Fruit fly (Drosophila melanogaster) whole organism, pupa: ENCODE results near the gene phu.

Experiments
- CG10348 ChIP-seq: fragments of 200-800 bp; sonication (Bioruptor generic); IDR thresholded peaks from 2 replicates; pipeline ENCODE4 v1.3.6; 2022; ENCODE audit warnings: missing biosample characterization, missing genetic modification characterization
- CG12605 ChIP-seq: fragments of 200-800 bp; sonication (Bioruptor generic); IDR thresholded peaks from 2 replicates; pipeline ENCODE4 v1.3.6; 2022; ENCODE audit warnings: missing biosample characterization, missing genetic modification characterization
- CG13204 ChIP-seq: fragments of 200-800 bp; sonication (Bioruptor generic); optimal IDR thresholded peaks from 2 replicates; lab custom pipeline; 2018; ENCODE audit warnings: missing biosample characterization, mild to moderate bottlenecking, missing genetic modification characterization, moderate library complexity
- CG14655 ChIP-seq: fragments of 200-800 bp; sonication (Bioruptor generic); optimal IDR thresholded peaks from 3 replicates; lab custom pipeline; 2017; ENCODE audit warnings: mild to moderate bottlenecking, missing biosample characterization, missing genetic modification reagents, missing genetic modification characterization
- CG15710 ChIP-seq: fragments of 200-800 bp; sonication (Bioruptor generic); optimal IDR thresholded peaks from 2 replicates; lab custom pipeline; 2018; ENCODE audit warnings: missing biosample characterization, mild to moderate bottlenecking, missing genetic modification characterization, moderate library complexity
- CG17806 ChIP-seq: fragments of 200-800 bp; sonication (Bioruptor generic); optimal IDR thresholded peaks from 2 replicates; lab custom pipeline; 2018; ENCODE audit warnings: missing biosample characterization, mild to moderate bottlenecking, missing genetic modification characterization, moderate library complexity
- CG32121 ChIP-seq: fragments of 200-800 bp; sonication (Bioruptor generic); IDR thresholded peaks from 2 replicates; pipeline ENCODE4 v1.3.6; 2022; ENCODE audit warnings: missing biosample characterization, missing genetic modification characterization
- CG34367 ChIP-seq: fragments of 200-800 bp; sonication (Bioruptor generic); optimal IDR thresholded peaks from 2 replicates; lab custom pipeline; 2018; ENCODE audit warnings: missing biosample characterization, mild to moderate bottlenecking, missing genetic modification characterization
- CG4496 ChIP-seq: fragments of 200-800 bp; sonication (Bioruptor generic); IDR thresholded peaks from 3 replicates; pipeline ENCODE4 v1.3.6; 2022; ENCODE audit warnings: missing biosample characterization, missing genetic modification characterization
- CG8159 ChIP-seq: fragments of 200-800 bp; sonication (Bioruptor generic); optimal IDR thresholded peaks from 3 replicates; lab custom pipeline; 2018; ENCODE audit warnings: missing biosample characterization, mild to moderate bottlenecking, missing genetic modification characterization, moderate library complexity
- CG8301 ChIP-seq: fragments of 200-800 bp; sonication (Bioruptor generic); optimal IDR thresholded peaks from 2 replicates; lab custom pipeline; 2018; ENCODE audit warnings: missing biosample characterization, mild to moderate bottlenecking, missing genetic modification characterization
- CG9948 ChIP-seq: fragments of 200-800 bp; sonication (Bioruptor generic); optimal IDR thresholded peaks from 2 replicates; lab custom pipeline; 2018; ENCODE audit warnings: missing biosample characterization, mild to moderate bottlenecking, missing genetic modification characterization, moderate library complexity
- D1 ChIP-seq: fragments of 200-800 bp; sonication (Bioruptor generic); optimal IDR thresholded peaks from 2 replicates; lab custom pipeline; 2018; ENCODE audit warnings: missing biosample characterization, mild to moderate bottlenecking, missing genetic modification characterization, moderate library complexity
- EcR ChIP-seq: fragments of 200-800 bp; sonication (Bioruptor generic); optimal IDR thresholded peaks from 3 replicates; lab custom pipeline; 2019; ENCODE audit warnings: missing biosample characterization, missing genetic modification characterization, mild to moderate bottlenecking, moderate library complexity, missing genetic modification reagents
- Ets98B ChIP-seq: fragments of 200-800 bp; sonication (Bioruptor generic); IDR thresholded peaks from 2 replicates; pipeline ENCODE4 v1.3.6; 2022; ENCODE audit warnings: missing biosample characterization, missing genetic modification characterization
- Pif1A ChIP-seq: fragments of 200-800 bp; sonication (Bioruptor generic); optimal IDR thresholded peaks from 3 replicates; lab custom pipeline; 2016; ENCODE audit warnings: missing biosample characterization, missing genetic modification characterization
- Pif1B ChIP-seq: fragments of 200-800 bp; sonication (Bioruptor generic); optimal IDR thresholded peaks from 3 replicates; lab custom pipeline; 2016; ENCODE audit warnings: missing biosample characterization, missing genetic modification characterization
- Snoo ChIP-seq: fragments of 200-800 bp; sonication (Bioruptor generic); optimal IDR thresholded peaks from 3 replicates; lab custom pipeline; 2017; ENCODE audit warnings: missing biosample characterization, mild to moderate bottlenecking, missing genetic modification characterization, inconsistent platforms
- fd96Ca ChIP-seq: fragments of 200-800 bp; sonication (Bioruptor generic); IDR thresholded peaks from 3 replicates; pipeline ENCODE4 v1.3.6; 2022; ENCODE audit warnings: missing biosample characterization, missing genetic modification characterization
- gl ChIP-seq: fragments of 200-800 bp; sonication (Bioruptor generic); optimal IDR thresholded peaks from 2 replicates; lab custom pipeline; 2018; ENCODE audit warnings: missing biosample characterization, mild to moderate bottlenecking, missing genetic modification characterization
- rn ChIP-seq: fragments of 200-800 bp; sonication (Bioruptor generic); IDR thresholded peaks from 2 replicates; pipeline ENCODE4 v1.3.6; 2022; ENCODE audit warnings: missing biosample characterization, missing genetic modification characterization

Gene phu

dm6 chr3R:9494627-9495009 is at the start of gene phu:
Gene phu, plus strand, starts transcription at chr3R:9494801.
- TF ChIP-seq CG12605 (no peak), CG14655 (GFP tag; lab: Kevin White, UChicago) (no peak), Pif1A (GFP tag; lab: Kevin White, UChicago) (no peak), rn (GFP tag; lab: Robert Waterston, UW) (no peak), fd96Ca (GFP tag; lab: Robert Waterston, UW) (no peak), Snoo (tag; lab: Kevin White, UChicago) (no peak), CG34367 (tag; lab: Kevin White, UChicago) (no peak), CG13204 (GFP tag; lab: Kevin White, UChicago) (no peak), Ets98B (GFP tag; lab: Robert Waterston, UW) (no peak)

- TF ChIP-seq CG17806 (tag; lab: Kevin White, UChicago), result no peak
- TF ChIP-seq Ets98B (GFP tag; lab: Robert Waterston, UW), result no peak
- no peak for TF ChIP-seq CG32121 (GFP tag; lab: Robert Waterston, UW)
- TF ChIP-seq Pif1A (GFP tag; lab: Kevin White, UChicago), result no peak
- no peak for TF ChIP-seq CG15710
- TF ChIP-seq fd96Ca (GFP tag; lab: Robert Waterston, UW), result no peak
- TF ChIP-seq CG4496 (GFP tag; lab: Robert Waterston, UW), result no peak
- TF ChIP-seq CG9948 (tag; lab: Kevin White, UChicago), result no peak
- no peak for TF ChIP-seq CG13204 (GFP tag; lab: Kevin White, UChicago)
- no peak for TF ChIP-seq EcR (GFP tag; lab: Kevin White, UChicago)
- no peak for TF ChIP-seq Pif1B
- TF ChIP-seq CG34367 (tag; lab: Kevin White, UChicago), result no peak
These were observed 46.3 kb upstream of the phu start for dm6 chr3R:9448320-9448719.

- TF ChIP-seq CG15710 (no peak), CG17806 (tag; lab: Kevin White, UChicago) (no peak), fd96Ca (GFP tag; lab: Robert Waterston, UW) (no peak), CG10348 (no peak), gl (tag; lab: Kevin White, UChicago) (no peak), CG14655 (GFP tag; lab: Kevin White, UChicago) (no peak), D1 (no peak), CG4496 (GFP tag; lab: Robert Waterston, UW) (no peak), EcR (GFP tag; lab: Kevin White, UChicago) (no peak), Pif1B (no peak), Ets98B (GFP tag; lab: Robert Waterston, UW) (no peak), Pif1A (GFP tag; lab: Kevin White, UChicago) (no peak), CG34367 (tag; lab: Kevin White, UChicago) (no peak), rn (GFP tag; lab: Robert Waterston, UW) (no peak), CG12605 (no peak), CG8159 (tag; lab: Kevin White, UChicago) (no peak)
- TF ChIP-seq, all 21 proteins: peak for 0
These were observed 43.9 kb upstream of the phu start for dm6 chr3R:9450672-9451071.

- no peak for TF ChIP-seq CG15710
- TF ChIP-seq Snoo (tag; lab: Kevin White, UChicago), result no peak
- TF ChIP-seq Ets98B (GFP tag; lab: Robert Waterston, UW), result no peak
- TF ChIP-seq CG9948 (tag; lab: Kevin White, UChicago), result no peak
These were observed 39.6 kb upstream of the phu start for dm6 chr3R:9454980-9455379.

- TF ChIP-seq Pif1B, result no peak
- no peak for TF ChIP-seq Ets98B (GFP tag; lab: Robert Waterston, UW)
- no peak for TF ChIP-seq CG13204 (GFP tag; lab: Kevin White, UChicago)
- TF ChIP-seq CG14655 (GFP tag; lab: Kevin White, UChicago), result no peak
- TF ChIP-seq CG4496 (GFP tag; lab: Robert Waterston, UW), result no peak
- no peak for TF ChIP-seq D1
- TF ChIP-seq rn (GFP tag; lab: Robert Waterston, UW), result no peak
- TF ChIP-seq CG8301 (tag; lab: Kevin White, UChicago), result no peak
- no peak for TF ChIP-seq Snoo (tag; lab: Kevin White, UChicago)
- TF ChIP-seq EcR (GFP tag; lab: Kevin White, UChicago), result no peak
- no peak for TF ChIP-seq CG17806 (tag; lab: Kevin White, UChicago)
- no peak for TF ChIP-seq CG8159 (tag; lab: Kevin White, UChicago)
- TF ChIP-seq fd96Ca (GFP tag; lab: Robert Waterston, UW), result no peak
- no peak for TF ChIP-seq CG10348
These were observed 38.2 kb upstream of the phu start, which contains the start of gene GstZ1 for dm6 chr3R:9456373-9456772. Gene GstZ1, minus strand, starts transcription at chr3R:9456546.

- TF ChIP-seq D1, result no peak
- no peak for TF ChIP-seq Snoo (tag; lab: Kevin White, UChicago)
- TF ChIP-seq CG8159 (tag; lab: Kevin White, UChicago), result no peak
- TF ChIP-seq CG13204 (GFP tag; lab: Kevin White, UChicago), result no peak
- no peak for TF ChIP-seq gl (tag; lab: Kevin White, UChicago)
- peak; percentile 90 for TF ChIP-seq EcR (GFP tag; lab: Kevin White, UChicago)
- no peak for TF ChIP-seq Ets98B (GFP tag; lab: Robert Waterston, UW)
- TF ChIP-seq CG32121 (GFP tag; lab: Robert Waterston, UW), result peak; percentile 40; the same call in 1 of the 2 replicates
- 0 out of 3 replicates have a peak, but pooled peaks have one; percentile 20 for TF ChIP-seq fd96Ca (GFP tag; lab: Robert Waterston, UW)
- TF ChIP-seq rn (GFP tag; lab: Robert Waterston, UW), result no peak
- TF ChIP-seq CG8301 (tag; lab: Kevin White, UChicago), result no peak
- TF ChIP-seq CG9948 (tag; lab: Kevin White, UChicago), result peak; percentile 49
- TF ChIP-seq CG15710, result peak; percentile 64
- peak; percentile 47 for TF ChIP-seq CG14655 (GFP tag; lab: Kevin White, UChicago)
- TF ChIP-seq CG12605, result no peak
- TF ChIP-seq Pif1A (GFP tag; lab: Kevin White, UChicago), result peak; percentile 49
- TF ChIP-seq Pif1B, result peak; percentile 10
- no peak for TF ChIP-seq CG4496 (GFP tag; lab: Robert Waterston, UW)
- peak; percentile 19 for TF ChIP-seq CG34367 (tag; lab: Kevin White, UChicago)
- no peak for TF ChIP-seq CG10348
- TF ChIP-seq CG17806 (tag; lab: Kevin White, UChicago), result no peak
These were observed 35.0 kb upstream of the phu start for dm6 chr3R:9459385-9460285.
